Worm (Caenorhabditis elegans): ENCODE measurements around the gene prp-39.

DNA sequence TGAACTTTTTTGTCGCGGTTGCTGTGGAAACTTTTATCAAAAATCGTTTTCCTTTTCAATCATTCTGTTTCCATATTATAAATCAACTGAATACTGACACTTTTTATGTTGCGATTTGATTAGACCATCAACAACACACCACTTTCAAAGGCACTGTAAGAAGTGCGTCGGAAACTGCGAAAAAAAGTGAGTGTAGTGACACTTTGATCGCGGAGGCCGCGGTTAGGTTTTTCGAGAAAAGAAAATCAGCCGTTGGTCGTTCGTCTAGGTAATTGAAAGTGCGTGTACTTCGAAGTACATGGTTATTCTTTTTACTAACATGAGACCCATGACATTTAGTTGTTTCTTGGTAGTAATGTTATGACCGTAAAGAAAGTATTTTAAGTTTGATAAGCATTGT lies 13.2 kb upstream of the prp-39 start:
- TF ChIP-seq aly-2 (tag; optimal IDR thresholded peaks at IDR 0.05) (no peak), aha-1 (tag; optimal IDR thresholded peaks at IDR 0.05) (no peak), mdl-1 (tag; optimal IDR thresholded peaks at IDR 0.05) (no peak)
